Fruit fly (Drosophila melanogaster) Kc167 (cell line): Measurements from ENCODE around the gene CG3556.

Source experiments
- Myc ChIP-seq: fragments of >200 bp; optimal IDR thresholded peaks from 2 replicates; lab custom pipeline; 2017; ENCODE audit warnings: missing external identifiers
- Sin3A ChIP-seq: fragments of >200 bp; optimal IDR thresholded peaks from 2 replicates; lab custom pipeline; 2018; ENCODE audit warnings: missing external identifiers
- h ChIP-seq: fragments of >200 bp; optimal IDR thresholded peaks from 3 replicates; lab custom pipeline; 2018; ENCODE audit warnings: missing external identifiers
- psq ChIP-seq: fragments of >200 bp; optimal IDR thresholded peaks from 2 replicates; lab custom pipeline; 2017; ENCODE audit warnings: missing external identifiers
- ttk ChIP-seq: sonication (Bioruptor generic); optimal IDR thresholded peaks from 2 replicates; lab custom pipeline; 2017; ENCODE audit warnings: missing external identifiers

dm6 chrX:4555833-4556232, 25.8 kb downstream of the CG3556 start:
- TF ChIP-seq ttk (lab: Kevin White, UChicago) = no peak
- TF ChIP-seq psq (lab: Kevin White, UChicago) = no peak
- TF ChIP-seq h = no peak
- TF ChIP-seq Sin3A (lab: Kevin White, UChicago) = no peak
- no peak for TF ChIP-seq Myc
